Fruit fly (Drosophila melanogaster): ENCODE results near the gene QIL1.
A peak's percentile ranks its signal among the peaks of the same experiment; 100 is the strongest.

dm6 chr3L:17419103-17419741 lies 46.5 kb upstream of the QIL1 start:
- TF ChIP-seq EcR (GFP tag; optimal IDR thresholded peaks at IDR 0.05) = peak in 1 of 2 experiments; percentile 60
- TF ChIP-seq Dll (optimal IDR thresholded peaks at IDR 0.05) = no peak

Measured in whole organism.